Worm (Caenorhabditis elegans): ENCODE data around the gene F53H8.3.

Gene F53H8.3

DNA sequence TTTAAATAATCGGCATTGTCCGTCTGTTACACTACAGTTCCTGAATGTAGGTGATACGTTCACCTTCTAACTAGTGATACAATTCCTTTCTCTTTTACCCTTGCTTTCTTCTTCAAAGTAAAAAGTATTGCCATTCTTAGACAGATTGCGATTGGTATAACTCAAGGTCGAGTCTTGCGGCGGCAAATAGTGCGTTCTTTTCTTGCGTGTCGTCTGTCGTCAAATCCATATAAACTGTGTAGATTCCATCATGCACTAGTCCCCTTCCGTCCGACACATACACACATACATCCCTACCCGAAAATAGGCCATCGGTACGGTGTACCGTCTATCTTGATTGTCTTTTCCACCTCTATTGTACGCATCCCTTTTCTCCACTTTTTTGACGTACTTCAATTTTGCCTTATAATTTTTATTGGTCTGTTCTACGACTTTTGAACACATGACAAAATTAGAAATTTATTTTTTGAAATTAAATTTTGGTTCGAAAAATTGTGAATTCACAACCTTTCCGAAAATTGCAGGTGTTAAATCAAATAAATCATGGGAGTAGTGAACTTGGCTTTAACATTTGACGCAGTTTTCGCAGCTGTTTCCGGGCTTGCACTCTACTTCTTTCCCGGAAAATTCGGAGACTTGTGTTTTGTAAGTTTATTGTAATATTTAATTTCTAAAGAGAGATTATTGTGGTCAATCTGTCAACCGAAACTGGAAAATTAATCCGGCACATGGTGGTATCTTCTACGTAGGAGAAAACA lies 42.1 kb downstream of the F53H8.3 start, which contains the start of gene C44C1.1:
Gene C44C1.1 (plus strand): TSS at position 525 of the 758 bp plus-strand sequence.
- no peak for TF ChIP-seq ztf-11 (tag; optimal IDR thresholded peaks at IDR 0.05)
- peak; percentile 66 for TF ChIP-seq nhr-23 (tag; optimal IDR thresholded peaks at IDR 0.05)
- TF ChIP-seq nhr-43 (tag; optimal IDR thresholded peaks at IDR 0.05; ENCODE audit: poor library complexity, severe bottlenecking), result peak; percentile 39
- TF ChIP-seq hmg-11 (tag; optimal IDR thresholded peaks at IDR 0.05), result peak; percentile 4
- peak; percentile 90 for TF ChIP-seq nhr-25 (tag; optimal IDR thresholded peaks at IDR 0.05)

ce11 chrX:982598-982997 lies 44.3 kb downstream of the F53H8.3 start:
- TF ChIP-seq ama-1 (optimal IDR thresholded peaks at IDR 0.05) (no peak), fkh-2 (tag; optimal IDR thresholded peaks at IDR 0.05) (no peak), nhr-67 (tag; optimal IDR thresholded peaks at IDR 0.05) (no peak), R02D3.7 (tag; optimal IDR thresholded peaks at IDR 0.05) (no peak), lin-39 (tag; optimal IDR thresholded peaks at IDR 0.05) (no peak), nhr-25 (tag; optimal IDR thresholded peaks at IDR 0.05) (no peak), lin-15B (tag; optimal IDR thresholded peaks at IDR 0.05) (no peak), tbx-2 (tag; optimal IDR thresholded peaks at IDR 0.05) (no peak), nhr-76 (tag; optimal IDR thresholded peaks at IDR 0.05) (no peak), snpc-4 (tag; optimal IDR thresholded peaks at IDR 0.05) (no peak), jun-1 (tag; optimal IDR thresholded peaks at IDR 0.05) (no peak), nhr-12 (tag; optimal IDR thresholded peaks at IDR 0.05) (no peak), ceh-9 (tag; optimal IDR thresholded peaks at IDR 0.05) (no peak), nhr-43 (tag; optimal IDR thresholded peaks at IDR 0.05; ENCODE audit: poor library complexity, severe bottlenecking) (no peak), pqm-1 (tag; optimal IDR thresholded peaks at IDR 0.05) (no peak), elt-3 (tag; optimal IDR thresholded peaks at IDR 0.05) (no peak), ceh-82 (tag; optimal IDR thresholded peaks at IDR 0.05) (no peak), zag-1 (tag; optimal IDR thresholded peaks at IDR 0.05) (no peak), skn-1 (tag; optimal IDR thresholded peaks at IDR 0.05) (no peak), fkh-10 (GFP tag; optimal IDR thresholded peaks at IDR 0.05) (no peak)

ce11 chrX:986463-986862 lies 48.1 kb downstream of the F53H8.3 start:
- no peak for TF ChIP-seq nfya-1 (tag; optimal IDR thresholded peaks at IDR 0.05; ENCODE audit: insufficient read depth)
- no peak for TF ChIP-seq nhr-12 (tag; optimal IDR thresholded peaks at IDR 0.05)
- no peak for TF ChIP-seq lin-39 (tag; optimal IDR thresholded peaks at IDR 0.05)
- TF ChIP-seq ama-1 (optimal IDR thresholded peaks at IDR 0.05), result no peak
- TF ChIP-seq snpc-4 (tag; optimal IDR thresholded peaks at IDR 0.05), result peak; percentile 74

DNA sequence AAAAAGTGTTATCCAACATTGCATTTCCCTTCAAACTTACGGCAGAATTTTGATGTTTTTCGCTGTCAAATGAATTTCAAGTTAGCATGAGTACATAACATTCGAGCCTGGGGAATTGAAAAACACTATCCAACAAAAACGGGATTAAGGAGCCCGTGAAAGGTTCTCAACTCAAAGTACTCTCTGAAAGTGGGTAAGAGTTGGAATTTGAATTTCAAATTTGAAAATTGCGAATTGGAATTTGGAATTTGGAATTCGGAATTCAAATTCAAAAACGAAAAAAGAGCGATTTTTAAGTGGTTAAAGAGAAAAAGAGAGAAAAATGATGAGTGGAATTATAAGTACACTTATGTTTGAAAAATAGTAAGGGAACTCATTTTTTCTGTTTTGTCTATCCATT lies 52.9 kb downstream of the F53H8.3 start, which contains the start of the genes C09E10.3 and dgk-1:
Gene C09E10.3 (minus strand): TSS at position 101 of the 400 bp plus-strand sequence.
Gene dgk-1 (minus strand): TSS at position 183 of the 400 bp plus-strand sequence.
- no peak for TF ChIP-seq elt-2 (tag; optimal IDR thresholded peaks at IDR 0.05)
- no peak for TF ChIP-seq mdl-1 (tag; optimal IDR thresholded peaks at IDR 0.05)
- no peak for TF ChIP-seq nhr-237 (tag; optimal IDR thresholded peaks at IDR 0.05)
- no peak for TF ChIP-seq ama-1 (optimal IDR thresholded peaks at IDR 0.05)
- no peak for TF ChIP-seq nhr-28 (tag; optimal IDR thresholded peaks at IDR 0.05)
- TF ChIP-seq zag-1 (tag; optimal IDR thresholded peaks at IDR 0.05), result no peak
- TF ChIP-seq mml-1 (tag; optimal IDR thresholded peaks at IDR 0.05), result no peak
- TF ChIP-seq ceh-9 (tag; optimal IDR thresholded peaks at IDR 0.05), result no peak
- TF ChIP-seq ceh-82 (tag; optimal IDR thresholded peaks at IDR 0.05), result no peak
